Worm (Caenorhabditis elegans) whole organism, L1 larva: Measurements from ENCODE around the gene fbxa-28.

ENCODE experiments used
- elt-2 ChIP-seq: sonication (generic microtip); optimal IDR thresholded peaks from 2 replicates; lab custom pipeline; 2016; ENCODE audit warnings: missing genetic modification characterization, mild to moderate bottlenecking, inconsistent platforms, missing compliant biosample characterization, missing genetic modification reagents
- nhr-85 ChIP-seq: sonication (generic microtip); peaks from one replicate; lab custom pipeline; 2016; ENCODE audit warnings: missing genetic modification characterization, inconsistent platforms, missing compliant biosample characterization
- unc-62 ChIP-seq: fragments of 150-350 bp; optimal IDR thresholded peaks from 2 replicates; lab custom pipeline; 2014; ENCODE audit warnings: missing biosample characterization, missing genetic modification reagents, missing genetic modification characterization

ce11 chrIII:1271378-1271926 lies 26.3 kb upstream of the fbxa-28 start, which contains the start of gene fbxa-31:
- TF ChIP-seq unc-62 (GFP tag; lab: Kevin White, UChicago) (no peak), elt-2 (tag; lab: Kevin White, UChicago) (peak; percentile 24), nhr-85 (no peak)
